Worm (Caenorhabditis elegans): ENCODE data around the gene Y49A3A.3.
"Not testable (repeated sequence)": the region's sequence is repeated elsewhere in the genome, so short reads cannot be mapped to it uniquely, and the experiment has no call there.

Y49A3A.3 gene

DNA sequence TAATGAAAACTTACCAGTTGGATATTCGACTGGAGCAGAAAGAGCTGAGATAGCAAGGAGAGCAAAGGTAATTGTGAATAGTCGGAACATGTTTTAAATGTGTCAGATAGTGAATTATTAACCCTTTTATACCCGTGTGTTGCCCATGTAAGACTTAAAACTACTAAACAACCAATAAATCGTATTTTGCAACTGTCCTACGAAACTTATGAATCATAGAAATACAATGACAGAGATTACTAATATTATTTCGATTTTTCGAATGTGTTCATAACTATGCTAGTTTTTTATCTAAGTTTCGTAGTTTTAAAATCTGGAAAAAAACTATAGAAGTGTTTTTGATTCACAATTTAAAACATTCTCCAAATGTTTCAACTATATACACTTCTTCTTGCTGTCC, 47.4 kb upstream of the Y49A3A.3 start, which contains the start of gene spig-4:
Gene spig-4, minus strand, starts transcription at position 101 of the 400 bp plus-strand sequence.
- TF ChIP-seq egl-27 (tag; optimal IDR thresholded peaks at IDR 0.05); unc-130 (GFP tag; optimal IDR thresholded peaks at IDR 0.05); arid-1 (GFP tag; conservative IDR thresholded peaks at IDR 0.05): not testable (repeated sequence)

- TF ChIP-seq aly-2 (tag; optimal IDR thresholded peaks at IDR 0.05); zfp-2 (tag; optimal IDR thresholded peaks at IDR 0.05); hlh-30 (tag; optimal IDR thresholded peaks at IDR 0.05; ENCODE audit: insufficient read depth): not testable (repeated sequence)
Measured at ce11 chrV:14308164-14308563, 46.0 kb upstream of the Y49A3A.3 start, which contains the start of gene spig-5. Gene spig-5 (plus strand): TSS chrV:14308464.

- TF ChIP-seq nhr-28 (tag; optimal IDR thresholded peaks at IDR 0.05); zfp-2 (tag; optimal IDR thresholded peaks at IDR 0.05); nhr-41 (GFP tag; IDR thresholded peaks at IDR 0.05): not testable (repeated sequence)
Measured at ce11 chrV:14309632-14310031, 44.6 kb upstream of the Y49A3A.3 start, which contains the start of gene F14D7.14. Gene F14D7.14 (plus strand): TSS chrV:14309932.

DNA sequence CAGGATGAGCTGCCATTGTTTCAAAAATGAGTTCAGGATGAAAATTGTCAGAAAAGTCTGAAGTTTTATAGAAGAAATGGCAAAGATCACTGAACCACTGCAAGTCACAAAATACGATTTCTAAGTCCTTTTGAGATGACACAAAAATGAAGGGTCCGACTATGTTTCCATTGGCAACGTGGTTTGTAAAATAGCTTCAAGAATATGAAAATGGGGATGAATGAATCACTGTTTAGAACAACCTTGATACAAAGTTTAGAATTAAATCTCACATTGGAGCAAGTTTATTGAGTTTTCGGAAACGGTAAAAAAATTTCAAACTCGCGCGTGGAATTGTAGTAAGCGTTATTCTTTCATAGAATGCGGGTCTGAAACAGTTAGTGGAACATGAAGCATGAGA, 43.1 kb upstream of the Y49A3A.3 start, which contains the start of gene ddn-3:
Gene ddn-3, minus strand, starts transcription at position 101 of the 400 bp plus-strand sequence.
- TF ChIP-seq lir-3 (tag; optimal IDR thresholded peaks at IDR 0.05) (no peak), R02D3.7 (tag; optimal IDR thresholded peaks at IDR 0.05) (no peak), ceh-20 (GFP tag; IDR thresholded peaks at IDR 0.05) (no peak), egl-27 (tag; optimal IDR thresholded peaks at IDR 0.05) (no peak), aly-2 (tag; optimal IDR thresholded peaks at IDR 0.05) (no peak), set-16 (GFP tag; IDR thresholded peaks at IDR 0.05) (no peak), ZK546.5 (tag; optimal IDR thresholded peaks at IDR 0.05) (no peak), dpl-1 (GFP tag; optimal IDR thresholded peaks at IDR 0.05) (no peak), F49E8.2 (tag; optimal IDR thresholded peaks at IDR 0.05; ENCODE audit: borderline replicate concordance) (no peak), php-3 (GFP tag; IDR thresholded peaks at IDR 0.05) (no peak), unc-130 (GFP tag; optimal IDR thresholded peaks at IDR 0.05) (no peak), ztf-7 (tag; optimal IDR thresholded peaks at IDR 0.05) (no peak), lin-15B (tag; optimal IDR thresholded peaks at IDR 0.05) (no peak), egl-43 (GFP tag; IDR thresholded peaks at IDR 0.05) (no peak), ceh-44 (GFP tag; IDR thresholded peaks at IDR 0.05) (no peak), nhr-28 (tag; optimal IDR thresholded peaks at IDR 0.05) (no peak), mdt-29 (GFP tag; IDR thresholded peaks at IDR 0.05) (no peak), mep-1 (tag; optimal IDR thresholded peaks at IDR 0.05) (no peak), nhr-41 (GFP tag; IDR thresholded peaks at IDR 0.05) (no peak)

- TF ChIP-seq lin-15B (tag; optimal IDR thresholded peaks at IDR 0.05), result no peak
- no peak for TF ChIP-seq F26F4.8 (GFP tag; conservative IDR thresholded peaks at IDR 0.05)
- no peak for TF ChIP-seq Y105C5A.15 (GFP tag; IDR thresholded peaks at IDR 0.05)
- TF ChIP-seq dmd-8 (GFP tag; IDR thresholded peaks at IDR 0.05), result no peak
- TF ChIP-seq nhr-48 (tag; optimal IDR thresholded peaks at IDR 0.05), result no peak
- TF ChIP-seq D1046.2 (GFP tag; IDR thresholded peaks at IDR 0.05), result no peak
- no peak for TF ChIP-seq ztf-11 (tag; optimal IDR thresholded peaks at IDR 0.05)
- no peak for TF ChIP-seq ceh-28 (tag; optimal IDR thresholded peaks at IDR 0.05)
Measured at ce11 chrV:14312695-14313094, 41.5 kb upstream of the Y49A3A.3 start, which contains the start of gene F14D7.8. Gene F14D7.8 (minus strand): TSS chrV:14312795.

ce11 chrV:14314236-14314635, 40.0 kb upstream of the Y49A3A.3 start, which contains the start of gene F47B8.1:
Gene F47B8.1 (minus strand): TSS chrV:14314336.
- TF ChIP-seq unc-62 (GFP tag; optimal IDR thresholded peaks at IDR 0.05 in 1 of 2), result peak in 1 of 2 experiments; percentile 19
- no peak for TF ChIP-seq unc-62 (tag; optimal IDR thresholded peaks at IDR 0.05)
- no peak for TF ChIP-seq spr-1 (tag; optimal IDR thresholded peaks at IDR 0.05)
- no peak for TF ChIP-seq php-3 (GFP tag; IDR thresholded peaks at IDR 0.05)

Measured in whole organism, L4 larva.